Fruit fly (Drosophila melanogaster) whole organism, prepupa: ENCODE data around the gene nonA-l.

Source experiments
- CG10631 ChIP-seq: fragments of 200-800 bp; sonication (Bioruptor generic); optimal IDR thresholded peaks from 2 replicates; lab custom pipeline; 2016; ENCODE audit warnings: missing biosample characterization, missing genetic modification characterization
- CG10669 ChIP-seq: fragments of 200-800 bp; sonication (Bioruptor generic); optimal IDR thresholded peaks from 3 replicates; lab custom pipeline; 2018; ENCODE audit warnings: missing biosample characterization, mild to moderate bottlenecking, missing genetic modification characterization, moderate library complexity
- CG11294 ChIP-seq: fragments of 200-800 bp; sonication (Bioruptor generic); IDR thresholded peaks from 2 replicates; pipeline ENCODE4 v1.3.6; 2022; ENCODE audit warnings: missing biosample characterization, missing genetic modification characterization
- CG11762 ChIP-seq: fragments of 200-800 bp; sonication (Bioruptor generic); optimal IDR thresholded peaks from 3 replicates; lab custom pipeline; 2016; ENCODE audit warnings: missing biosample characterization, missing genetic modification characterization; ENCODE audit not compliant: insufficient read depth
- CG11902 ChIP-seq: fragments of 200-800 bp; sonication (Bioruptor generic); optimal IDR thresholded peaks from 3 replicates; lab custom pipeline; 2016; ENCODE audit warnings: missing biosample characterization, missing genetic modification characterization
- CG15336 ChIP-seq: fragments of 200-800 bp; sonication (Bioruptor generic); IDR thresholded peaks from 2 replicates; pipeline ENCODE4 v1.3.6; 2022; ENCODE audit warnings: missing biosample characterization, missing genetic modification characterization
- CG1621 ChIP-seq: fragments of 200-800 bp; sonication (Bioruptor generic); optimal IDR thresholded peaks from 3 replicates; lab custom pipeline; 2018; ENCODE audit warnings: missing biosample characterization, mild to moderate bottlenecking, missing genetic modification characterization
- CG3032 ChIP-seq: fragments of 200-800 bp; optimal IDR thresholded peaks from 2 replicates; lab custom pipeline; 2019; ENCODE audit warnings: missing biosample characterization, mild to moderate bottlenecking, missing genetic modification characterization, moderate library complexity
- CG31627 ChIP-seq: fragments of 200-800 bp; sonication (Bioruptor generic); optimal IDR thresholded peaks from 3 replicates; lab custom pipeline; 2016; ENCODE audit warnings: missing biosample characterization, missing genetic modification characterization
- CG32006 ChIP-seq: fragments of 200-800 bp; sonication (Bioruptor generic); optimal IDR thresholded peaks from 3 replicates; lab custom pipeline; 2017; ENCODE audit warnings: missing biosample characterization, mild to moderate bottlenecking, missing genetic modification characterization
- CG3919 ChIP-seq: fragments of 200-800 bp; sonication (Bioruptor generic); optimal IDR thresholded peaks from 3 replicates; lab custom pipeline; 2016; ENCODE audit warnings: missing biosample characterization, missing genetic modification characterization
- CG6163 ChIP-seq: fragments of 200-800 bp; sonication (Bioruptor generic); IDR thresholded peaks from 3 replicates; pipeline ENCODE4 v1.3.6; 2022; ENCODE audit warnings: missing biosample characterization, missing genetic modification characterization
- CG6792 ChIP-seq: fragments of 200-800 bp; sonication (Bioruptor generic); optimal IDR thresholded peaks from 3 replicates; lab custom pipeline; 2016; ENCODE audit warnings: missing biosample characterization, missing genetic modification characterization
- CG6808 ChIP-seq: fragments of 200-800 bp; sonication (Bioruptor generic); optimal IDR thresholded peaks from 3 replicates; lab custom pipeline; 2017; ENCODE audit warnings: missing biosample characterization, missing genetic modification characterization, mild to moderate bottlenecking, moderate library complexity, missing genetic modification reagents
- CG6854 ChIP-seq: fragments of 200-800 bp; sonication (Bioruptor generic); optimal IDR thresholded peaks from 2 replicates; lab custom pipeline; 2017; ENCODE audit warnings: missing biosample characterization, mild to moderate bottlenecking, missing genetic modification characterization
- CG7368 ChIP-seq: fragments of 200-800 bp; sonication (Bioruptor generic); optimal IDR thresholded peaks from 3 replicates; lab custom pipeline; 2016; ENCODE audit warnings: missing biosample characterization, missing genetic modification characterization
- CG8119 ChIP-seq: fragments of 200-800 bp; sonication (Bioruptor generic); IDR thresholded peaks from 3 replicates; pipeline ENCODE4 v1.3.6; 2022; ENCODE audit warnings: missing biosample characterization, missing genetic modification characterization
- CG8319 ChIP-seq: fragments of 200-800 bp; sonication (Bioruptor generic); optimal IDR thresholded peaks from 3 replicates; lab custom pipeline; 2016; ENCODE audit warnings: missing biosample characterization, missing genetic modification characterization
- Eip78C ChIP-seq: fragments of 200-800 bp; sonication (Bioruptor generic); peaks from one replicate; lab custom pipeline; 2016; ENCODE audit warnings: missing biosample characterization, missing genetic modification characterization
- Ets96B ChIP-seq: fragments of 200-800 bp; optimal IDR thresholded peaks from 2 replicates; lab custom pipeline; 2019; ENCODE audit warnings: missing biosample characterization, mild to moderate bottlenecking, missing genetic modification characterization, moderate library complexity
- Gug ChIP-seq: fragments of 200-800 bp; sonication (Bioruptor generic); IDR thresholded peaks from 2 replicates; pipeline ENCODE4 v1.3.6; 2022; ENCODE audit warnings: missing biosample characterization, missing genetic modification characterization
- Hr38 ChIP-seq: sonication (Bioruptor generic); optimal IDR thresholded peaks from 2 replicates; lab custom pipeline; 2016; ENCODE audit warnings: missing biosample characterization, missing genetic modification characterization
- Hr4 ChIP-seq: fragments of 200-800 bp; sonication (Bioruptor generic); optimal IDR thresholded peaks from 3 replicates; lab custom pipeline; 2016; ENCODE audit warnings: missing biosample characterization, missing genetic modification characterization
- Lpt ChIP-seq: fragments of 200-800 bp; sonication (Bioruptor generic); optimal IDR thresholded peaks from 3 replicates; lab custom pipeline; 2016; ENCODE audit warnings: missing biosample characterization, missing genetic modification characterization
- Sox102F ChIP-seq: fragments of 200-800 bp; sonication (Bioruptor generic); optimal IDR thresholded peaks from 2 replicates; lab custom pipeline; 2016; ENCODE audit warnings: missing biosample characterization, mild to moderate bottlenecking, missing genetic modification characterization
- Sox14 ChIP-seq: fragments of 200-800 bp; sonication (Bioruptor generic); optimal IDR thresholded peaks from 3 replicates; lab custom pipeline; 2016; ENCODE audit warnings: missing biosample characterization, missing genetic modification characterization
- Sox15 ChIP-seq: fragments of 200-800 bp; sonication (Bioruptor generic); optimal IDR thresholded peaks from 3 replicates; lab custom pipeline; 2016; ENCODE audit warnings: missing biosample characterization, missing genetic modification characterization
- cyc ChIP-seq: fragments of 200-800 bp; sonication (Bioruptor generic); optimal IDR thresholded peaks from 3 replicates; lab custom pipeline; 2016; ENCODE audit warnings: missing biosample characterization, missing genetic modification characterization
- eg ChIP-seq: fragments of 200-800 bp; sonication (Bioruptor generic); IDR thresholded peaks from 3 replicates; pipeline ENCODE4 v1.3.6; 2022; ENCODE audit warnings: missing biosample characterization, missing genetic modification characterization
- esn ChIP-seq: fragments of 200-800 bp; sonication (Bioruptor generic); optimal IDR thresholded peaks from 2 replicates; lab custom pipeline; 2016; ENCODE audit warnings: missing biosample characterization, mild to moderate bottlenecking, missing genetic modification characterization, moderate library complexity
- fd85E ChIP-seq: fragments of 200-800 bp; sonication (Bioruptor generic); optimal IDR thresholded peaks from 3 replicates; lab custom pipeline; 2016; ENCODE audit warnings: missing biosample characterization, missing genetic modification characterization
- fkh ChIP-seq: fragments of 200-800 bp; sonication (Bioruptor generic); optimal IDR thresholded peaks from 3 replicates; lab custom pipeline; 2017; ENCODE audit warnings: missing biosample characterization, mild to moderate bottlenecking, missing genetic modification characterization, moderate library complexity
- lz ChIP-seq: fragments of 200-800 bp; sonication (Bioruptor generic); optimal IDR thresholded peaks from 3 replicates; lab custom pipeline; 2016; ENCODE audit warnings: missing biosample characterization, missing genetic modification characterization
- net ChIP-seq: fragments of 200-800 bp; sonication (Bioruptor generic); optimal IDR thresholded peaks from 3 replicates; lab custom pipeline; 2016; ENCODE audit warnings: missing biosample characterization, missing genetic modification characterization
- pdm3 ChIP-seq: fragments of 200-800 bp; sonication (Bioruptor generic); optimal IDR thresholded peaks from 3 replicates; lab custom pipeline; 2016; ENCODE audit warnings: missing biosample characterization, missing genetic modification characterization
- salr ChIP-seq, 2 experiments: fragments of 200-800 bp; sonication (Bioruptor generic); optimal IDR thresholded peaks; 3 replicates each; lab custom pipeline; 2016 to 2018; ENCODE audit warnings: missing biosample characterization in 2 of 2, missing genetic modification characterization in 2 of 2, mild to moderate bottlenecking in 1 of 2
- spab ChIP-seq: fragments of 200-800 bp; sonication (Bioruptor generic); optimal IDR thresholded peaks from 2 replicates; lab custom pipeline; 2017; ENCODE audit warnings: missing biosample characterization, mild to moderate bottlenecking, missing genetic modification characterization, missing genetic modification reagents
- ss ChIP-seq, 2 experiments: fragments of 200-800 bp; sonication (Bioruptor generic); optimal IDR thresholded peaks; 2 replicates in 1 of 2; 3 replicates in 1 of 2; lab custom pipeline; 2017 to 2018; ENCODE audit warnings: mild to moderate bottlenecking in 2 of 2, missing biosample characterization in 2 of 2, missing genetic modification characterization in 2 of 2, moderate library complexity in 1 of 2
- topi ChIP-seq: fragments of 200-800 bp; sonication (Bioruptor generic); optimal IDR thresholded peaks from 3 replicates; lab custom pipeline; 2016; ENCODE audit warnings: missing biosample characterization, missing genetic modification characterization

nonA-l gene

dm6 chr3R:16626899-16627432, 13.0 kb upstream of the nonA-l start:
- peak; percentile 51 for TF ChIP-seq fkh (GFP tag; lab: Kevin White, UChicago)
- no peak for TF ChIP-seq CG7368 (GFP tag; lab: Kevin White, UChicago)
- no peak for TF ChIP-seq CG11762 (GFP tag; lab: Kevin White, UChicago)

dm6 chr3R:16630564-16630963, 9.4 kb upstream of the nonA-l start:
- TF ChIP-seq Ets96B (no peak), Lpt (GFP tag; lab: Kevin White, UChicago) (no peak), CG7368 (GFP tag; lab: Kevin White, UChicago) (no peak), eg (GFP tag; lab: Robert Waterston, UW) (no peak), topi (no peak), Sox102F (no peak), net (GFP tag; lab: Kevin White, UChicago) (no peak)

- TF ChIP-seq pdm3 (GFP tag; lab: Kevin White, UChicago), result no peak
- no peak for TF ChIP-seq CG10669 (GFP tag; lab: Kevin White, UChicago)
- no peak for TF ChIP-seq salr (GFP tag; optimal IDR thresholded peaks at IDR 0.05; lab: Kevin White, UChicago)
- no peak for TF ChIP-seq lz (GFP tag; lab: Kevin White, UChicago)
- no peak for TF ChIP-seq CG8319 (GFP tag; lab: Kevin White, UChicago)
- no peak for TF ChIP-seq CG3919
- TF ChIP-seq ss (GFP tag; optimal IDR thresholded peaks at IDR 0.05; lab: Kevin White, UChicago), result no peak
- no peak for TF ChIP-seq CG6163 (GFP tag; lab: Robert Waterston, UW)
- no peak for TF ChIP-seq esn (GFP tag; lab: Kevin White, UChicago)
- no peak for TF ChIP-seq CG3032 (tag; lab: Kevin White, UChicago)
- no peak for TF ChIP-seq CG6808
- no peak for TF ChIP-seq CG8119 (GFP tag; lab: Robert Waterston, UW)
- no peak for TF ChIP-seq CG1621
- no peak for TF ChIP-seq Ets96B
- TF ChIP-seq CG6792 (GFP tag; lab: Kevin White, UChicago), result no peak
- no peak for TF ChIP-seq spab
- no peak for TF ChIP-seq fd85E
- TF ChIP-seq CG32006, result no peak
- no peak for TF ChIP-seq CG11762 (GFP tag; lab: Kevin White, UChicago)
Measured at dm6 chr3R:16632698-16633097, 7.3 kb upstream of the nonA-l start.

dm6 chr3R:16643591-16643990, 3.6 kb downstream of the nonA-l start, which contains the start of gene Arl6IP1:
Arl6IP1 (plus strand) TSS chr3R:16643605.
- TF ChIP-seq net (GFP tag; lab: Kevin White, UChicago), result no peak
- no peak for TF ChIP-seq CG10631 (GFP tag; lab: Kevin White, UChicago)
- no peak for TF ChIP-seq CG7368 (GFP tag; lab: Kevin White, UChicago)
- TF ChIP-seq CG3032 (tag; lab: Kevin White, UChicago), result no peak
- TF ChIP-seq CG11762 (GFP tag; lab: Kevin White, UChicago), result no peak
- no peak for TF ChIP-seq Hr4 (GFP tag; lab: Kevin White, UChicago)
- no peak for TF ChIP-seq CG8119 (GFP tag; lab: Robert Waterston, UW)

dm6 chr3R:16646952-16647715, 7.1 kb downstream of the nonA-l start, which contains the start of the genes CG10324 and CCT3:
CG10324 (minus strand) TSS chr3R:16647004.
CCT3 (plus strand) TSS chr3R:16647605.
- TF ChIP-seq ss (GFP tag; optimal IDR thresholded peaks at IDR 0.05; lab: Kevin White, UChicago) (peak in 1 of 2 experiments; percentile 0), CG11902 (peak; percentile 39), CG11294 (GFP tag; lab: Robert Waterston, UW) (peak; percentile 49; the same call in 1 of the 2 replicates), CG8119 (GFP tag; lab: Robert Waterston, UW) (peak; percentile 65; the same call in 2 of the 3 replicates), lz (GFP tag; lab: Kevin White, UChicago) (peak; percentile 69), CG6792 (GFP tag; lab: Kevin White, UChicago) (peak; percentile 49), CG8319 (GFP tag; lab: Kevin White, UChicago) (no peak), CG3032 (tag; lab: Kevin White, UChicago) (peak; percentile 77), CG6854 (GFP tag; lab: Kevin White, UChicago) (no peak), spab (no peak), Eip78C (GFP tag; lab: Kevin White, UChicago) (peak; percentile 91), cyc (GFP tag; lab: Kevin White, UChicago) (peak; percentile 62), Lpt (GFP tag; lab: Kevin White, UChicago) (no peak), CG31627 (GFP tag; lab: Kevin White, UChicago) (peak; percentile 66), Hr38 (GFP tag; lab: Kevin White, UChicago) (no peak), Sox15 (peak; percentile 59), Sox14 (GFP tag; lab: Kevin White, UChicago) (peak; percentile 60), esn (GFP tag; lab: Kevin White, UChicago) (peak; percentile 70), Ets96B (peak; percentile 50), CG10669 (GFP tag; lab: Kevin White, UChicago) (no peak), CG15336 (peak; percentile 45), topi (peak; percentile 68), CG11762 (GFP tag; lab: Kevin White, UChicago) (peak; percentile 53), Gug (GFP tag; lab: Robert Waterston, UW) (peak; percentile 56), fkh (GFP tag; lab: Kevin White, UChicago) (peak; percentile 52)
